Worm (Caenorhabditis elegans): ENCODE data around the gene Y47D3A.14.
A peak's percentile ranks its signal among the peaks of the same experiment; 100 is the strongest.

Y47D3A.14 gene

ce11 chrIII:11236788-11237187 is at the start of gene Y47D3A.14, which contains the start of gene aakb-2:
TSS of gene Y47D3A.14 (minus strand) at chrIII:11236868.
TSS of gene aakb-2 (plus strand) at chrIII:11237143.
- TF ChIP-seq ces-1 (GFP tag; optimal IDR thresholded peaks at IDR 0.05) (peak; percentile 8), ceh-83 (GFP tag; optimal IDR thresholded peaks at IDR 0.05) (peak; percentile 77), ztf-11 (tag; optimal IDR thresholded peaks at IDR 0.05) (no peak), M03D4.4 (tag; optimal IDR thresholded peaks at IDR 0.05) (peak; percentile 78), hlh-1 (tag; optimal IDR thresholded peaks at IDR 0.05) (peak; percentile 25), mls-2 (tag; optimal IDR thresholded peaks at IDR 0.05) (peak; percentile 57), lsy-2 (tag; optimal IDR thresholded peaks at IDR 0.05) (peak; percentile 62), tbx-8 (GFP tag; optimal IDR thresholded peaks at IDR 0.05) (no peak), pha-4 (tag; optimal IDR thresholded peaks at IDR 0.05) (peak; percentile 44), mab-5 (tag; optimal IDR thresholded peaks at IDR 0.05) (peak; percentile 15), lin-32 (GFP tag; optimal IDR thresholded peaks at IDR 0.05) (no peak), flh-1 (GFP tag; optimal IDR thresholded peaks at IDR 0.05) (no peak), bed-3 (GFP tag; optimal IDR thresholded peaks at IDR 0.05) (peak; percentile 11), sptf-1 (tag; optimal IDR thresholded peaks at IDR 0.05) (peak; percentile 69), unc-120 (tag; optimal IDR thresholded peaks at IDR 0.05; ENCODE audit: poor library complexity, severe bottlenecking) (peak; percentile 48), mep-1 (tag; optimal IDR thresholded peaks at IDR 0.05) (peak; percentile 51), blmp-1 (tag; optimal IDR thresholded peaks at IDR 0.05) (no peak)

DNA sequence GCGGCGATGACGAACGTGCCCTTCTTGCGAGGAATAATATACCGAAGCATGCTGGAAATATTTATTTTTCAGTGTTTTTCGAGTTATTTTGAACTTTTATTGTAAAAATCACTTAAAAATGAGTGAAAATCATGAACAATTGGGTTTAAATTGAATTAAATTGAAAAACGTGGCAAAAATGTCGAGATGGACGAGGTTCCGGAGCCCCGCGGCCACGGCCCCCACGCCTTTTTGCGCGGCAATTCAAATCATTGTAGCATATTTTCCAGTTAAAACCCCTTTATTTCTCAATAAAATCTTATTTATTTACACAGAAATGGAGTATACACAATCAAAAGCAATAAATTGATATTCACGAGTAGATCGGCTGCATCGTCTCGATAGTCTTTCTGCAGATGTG is 49.4 kb upstream of the Y47D3A.14 start:
- TF ChIP-seq ces-1 (GFP tag; optimal IDR thresholded peaks at IDR 0.05) = peak; percentile 73
- no peak for TF ChIP-seq unc-39 (tag; optimal IDR thresholded peaks at IDR 0.05)
- peak; percentile 4 for TF ChIP-seq mls-2 (tag; optimal IDR thresholded peaks at IDR 0.05)

DNA sequence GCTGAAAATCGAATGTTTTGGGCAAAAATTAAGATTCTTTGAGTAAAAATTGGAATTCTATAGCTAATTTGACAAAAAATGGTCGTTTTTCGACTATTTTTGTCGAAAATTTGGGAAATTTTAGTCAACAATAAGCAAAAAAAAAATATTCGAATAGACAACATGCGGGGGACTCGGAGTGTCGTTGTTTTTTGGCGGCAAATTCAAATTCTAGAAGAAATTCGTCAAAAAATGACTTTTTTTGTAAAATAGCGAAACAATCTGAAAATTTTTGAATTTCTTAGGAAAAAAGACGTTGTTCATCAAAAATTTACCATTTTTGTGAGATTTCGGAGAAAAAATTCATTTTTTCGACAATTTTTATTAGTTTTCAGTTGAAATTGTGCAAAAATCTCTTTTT is 47.0 kb upstream of the Y47D3A.14 start:
- no peak for TF ChIP-seq bed-3 (GFP tag; optimal IDR thresholded peaks at IDR 0.05)

- TF ChIP-seq ces-1 (GFP tag; optimal IDR thresholded peaks at IDR 0.05) = peak; percentile 36
- no peak for TF ChIP-seq snpc-4 (tag; optimal IDR thresholded peaks at IDR 0.05)
Observed at ce11 chrIII:11279954-11280353, 43.3 kb upstream of the Y47D3A.14 start.

DNA sequence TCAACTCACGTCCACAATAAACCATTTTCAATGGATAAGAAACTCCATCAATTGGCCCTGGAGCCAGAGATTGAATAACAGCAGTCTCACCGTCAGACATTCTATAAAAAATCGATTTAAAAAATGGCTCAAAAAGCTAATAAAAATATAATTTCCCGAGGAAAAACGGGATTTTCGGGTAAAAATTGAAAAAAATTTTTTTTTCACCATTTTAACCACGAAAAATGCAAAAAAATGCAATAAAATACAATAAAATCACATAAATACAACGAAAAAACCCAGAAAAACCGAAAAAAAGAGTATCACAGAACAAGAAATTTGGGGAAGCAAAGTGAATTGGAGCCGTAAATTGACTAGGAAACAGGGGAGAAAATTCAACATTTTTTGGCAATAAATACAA is 42.1 kb upstream of the Y47D3A.14 start, which contains the start of gene Y47D3A.21:
Y47D3A.21 (minus strand) TSS at position 101 of the 400 bp plus-strand sequence.
- no peak for TF ChIP-seq lin-32 (GFP tag; optimal IDR thresholded peaks at IDR 0.05)
- TF ChIP-seq mls-2 (tag; optimal IDR thresholded peaks at IDR 0.05) = no peak
- TF ChIP-seq unc-62 (GFP tag; optimal IDR thresholded peaks at IDR 0.05) = no peak
- no peak for TF ChIP-seq ces-1 (GFP tag; optimal IDR thresholded peaks at IDR 0.05)
- no peak for TF ChIP-seq mab-5 (tag; optimal IDR thresholded peaks at IDR 0.05)
- TF ChIP-seq ceh-83 (GFP tag; optimal IDR thresholded peaks at IDR 0.05) = no peak
- TF ChIP-seq unc-39 (tag; optimal IDR thresholded peaks at IDR 0.05) = no peak
- no peak for TF ChIP-seq pha-4 (tag; optimal IDR thresholded peaks at IDR 0.05)
- TF ChIP-seq mep-1 (tag; optimal IDR thresholded peaks at IDR 0.05) = no peak
- no peak for TF ChIP-seq nhr-28 (tag; optimal IDR thresholded peaks at IDR 0.05)
- TF ChIP-seq unc-120 (tag; optimal IDR thresholded peaks at IDR 0.05; ENCODE audit: poor library complexity, severe bottlenecking) = no peak
- TF ChIP-seq zip-8 (tag; optimal IDR thresholded peaks at IDR 0.05) = no peak
- TF ChIP-seq hlh-1 (tag; optimal IDR thresholded peaks at IDR 0.05) = no peak
- no peak for TF ChIP-seq nhr-237 (tag; optimal IDR thresholded peaks at IDR 0.05)
- no peak for TF ChIP-seq flh-1 (GFP tag; optimal IDR thresholded peaks at IDR 0.05)
- no peak for TF ChIP-seq elt-3 (tag; optimal IDR thresholded peaks at IDR 0.05)

DNA sequence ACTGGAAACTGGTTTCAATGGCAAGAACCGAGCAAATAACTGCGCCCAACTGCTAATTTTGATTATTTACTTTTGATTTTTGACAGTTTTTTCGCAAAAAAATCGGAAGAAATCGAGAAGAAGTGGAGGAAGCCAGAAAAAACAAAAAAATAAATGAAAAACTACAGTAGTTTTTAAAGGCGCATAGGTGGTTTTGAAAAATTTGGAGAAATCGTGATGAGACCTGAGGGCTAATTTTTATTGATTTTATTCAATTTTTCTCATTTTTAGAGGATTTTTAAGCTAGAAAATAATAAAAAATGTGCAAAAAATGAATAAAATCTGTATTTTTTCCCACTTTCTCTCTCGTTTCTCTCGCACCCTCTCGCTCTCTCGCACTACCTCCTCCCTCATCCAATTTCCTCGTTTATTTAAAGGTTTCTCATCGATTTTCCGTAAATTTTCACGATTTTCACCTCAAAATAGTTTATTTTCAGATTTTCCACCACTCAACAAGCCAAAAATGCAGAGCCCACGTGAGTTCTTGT is 38.0 kb upstream of the Y47D3A.14 start, which contains the start of gene Y47D3A.20:
Y47D3A.20 (plus strand) TSS at position 477 of the 527 bp plus-strand sequence.
- peak; percentile 41 for TF ChIP-seq ces-1 (GFP tag; optimal IDR thresholded peaks at IDR 0.05)
- no peak for TF ChIP-seq pha-4 (tag; optimal IDR thresholded peaks at IDR 0.05)
- TF ChIP-seq zip-8 (tag; optimal IDR thresholded peaks at IDR 0.05) = no peak
- TF ChIP-seq mab-5 (tag; optimal IDR thresholded peaks at IDR 0.05) = no peak
- no peak for TF ChIP-seq elt-3 (tag; optimal IDR thresholded peaks at IDR 0.05)
- no peak for TF ChIP-seq unc-39 (tag; optimal IDR thresholded peaks at IDR 0.05)
- no peak for TF ChIP-seq ceh-39 (tag; optimal IDR thresholded peaks at IDR 0.05)

- TF ChIP-seq sem-2 (GFP tag; optimal IDR thresholded peaks at IDR 0.05) (no peak), bed-3 (GFP tag; optimal IDR thresholded peaks at IDR 0.05) (no peak), unc-120 (tag; optimal IDR thresholded peaks at IDR 0.05; ENCODE audit: poor library complexity, severe bottlenecking) (no peak), nhr-28 (tag; optimal IDR thresholded peaks at IDR 0.05) (no peak)
Observed at ce11 chrIII:11270795-11271194, 34.1 kb upstream of the Y47D3A.14 start, which contains the start of gene obr-1. TSS of gene obr-1 (minus strand) at chrIII:11270895.

Measured in whole organism, mixed stage, embryonic.